Worm (Caenorhabditis elegans): ENCODE data around the gene T23B5.3.
A peak's percentile ranks its signal among the peaks of the same experiment; 100 is the strongest.
"Not testable (repeated sequence)": the region's sequence is repeated elsewhere in the genome, so short reads cannot be mapped to it uniquely, and the experiment has no call there.

The T23B5.3 gene

DNA sequence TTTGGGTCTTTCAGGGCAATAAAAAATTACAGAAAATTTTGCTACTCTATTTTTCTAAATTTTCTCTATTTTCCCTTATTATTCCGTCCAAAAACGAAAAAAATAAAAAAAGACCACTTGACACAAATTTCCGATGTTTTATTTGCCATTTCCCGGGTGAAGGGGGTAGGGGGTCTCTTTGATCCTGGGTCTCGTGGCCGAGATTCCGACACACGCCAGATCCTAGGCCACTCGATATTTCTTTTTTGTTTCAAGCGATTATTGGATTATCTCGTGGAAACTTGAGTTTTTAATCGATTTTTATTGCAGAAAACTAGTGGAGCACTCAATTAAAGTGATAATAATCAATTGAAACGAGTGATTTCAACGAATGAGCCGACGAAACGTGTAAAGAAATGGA is 35.4 kb upstream of the T23B5.3 start, which contains the start of the genes wdfy-3 and C26H9A.4:
Gene wdfy-3, plus strand, starts transcription at position 308 of the 400 bp plus-strand sequence.
Gene C26H9A.4, plus strand, starts transcription at position 317 of the 400 bp plus-strand sequence.
- TF ChIP-seq dpl-1 (GFP tag; optimal IDR thresholded peaks at IDR 0.05) (peak; percentile 28), mxl-2 (GFP tag; conservative IDR thresholded peaks at IDR 0.05) (no peak)

DNA sequence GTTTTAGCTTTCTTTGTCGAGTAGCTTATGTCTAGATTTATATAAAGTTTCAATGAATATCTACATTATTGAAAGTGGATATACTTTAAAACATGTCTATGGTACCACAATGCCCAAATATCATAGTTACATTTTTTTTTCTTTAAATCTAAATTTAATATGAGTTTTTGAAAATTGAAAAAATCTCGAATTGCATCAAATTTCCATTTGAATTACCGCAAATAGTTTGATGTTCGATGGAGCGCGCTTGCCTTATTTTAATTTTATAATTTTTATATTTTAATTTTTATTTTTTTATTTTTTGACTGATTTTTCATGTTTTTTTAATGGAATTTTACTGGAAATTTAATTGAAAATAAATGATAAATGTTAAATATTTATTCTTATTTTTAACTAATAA is 13.8 kb upstream of the T23B5.3 start, which contains the start of gene T23B5.4:
Gene T23B5.4, plus strand, starts transcription at position 301 of the 400 bp plus-strand sequence.
- TF ChIP-seq egl-27 (tag; optimal IDR thresholded peaks at IDR 0.05), result no peak
- no peak for TF ChIP-seq nhr-41 (GFP tag; IDR thresholded peaks at IDR 0.05)
- TF ChIP-seq hmg-1.1 (GFP tag; IDR thresholded peaks at IDR 0.05), result no peak
- TF ChIP-seq ama-1 (optimal IDR thresholded peaks at IDR 0.05), result no peak
- TF ChIP-seq gei-8 (GFP tag; optimal IDR thresholded peaks at IDR 0.05), result no peak

DNA sequence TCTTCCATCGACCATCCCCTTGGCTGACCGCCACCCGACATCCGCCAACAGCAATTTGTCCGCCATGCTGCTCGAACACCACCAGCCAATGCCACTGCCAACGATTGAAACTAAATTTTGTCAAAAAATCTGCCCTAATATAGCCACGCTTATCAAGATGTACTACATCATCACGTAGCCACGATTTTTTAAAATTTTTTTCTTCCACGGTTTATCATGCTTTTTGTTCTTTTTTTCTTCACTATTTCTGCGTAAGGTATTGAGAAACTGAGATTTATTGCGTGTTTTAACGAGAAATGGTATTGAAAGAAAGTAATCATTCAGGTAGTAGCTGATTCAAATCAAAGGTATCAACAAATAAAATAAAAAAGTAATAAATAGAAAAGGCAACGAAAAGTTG is 11.3 kb upstream of the T23B5.3 start, which contains the start of gene T23B5.6:
Gene T23B5.6, minus strand, starts transcription at position 101 of the 400 bp plus-strand sequence.
- not testable (repeated sequence) for TF ChIP-seq pqm-1 (tag; optimal IDR thresholded peaks at IDR 0.05); saeg-2 (GFP tag; IDR thresholded peaks at IDR 0.05); jun-1 (tag; optimal IDR thresholded peaks at IDR 0.05)

DNA sequence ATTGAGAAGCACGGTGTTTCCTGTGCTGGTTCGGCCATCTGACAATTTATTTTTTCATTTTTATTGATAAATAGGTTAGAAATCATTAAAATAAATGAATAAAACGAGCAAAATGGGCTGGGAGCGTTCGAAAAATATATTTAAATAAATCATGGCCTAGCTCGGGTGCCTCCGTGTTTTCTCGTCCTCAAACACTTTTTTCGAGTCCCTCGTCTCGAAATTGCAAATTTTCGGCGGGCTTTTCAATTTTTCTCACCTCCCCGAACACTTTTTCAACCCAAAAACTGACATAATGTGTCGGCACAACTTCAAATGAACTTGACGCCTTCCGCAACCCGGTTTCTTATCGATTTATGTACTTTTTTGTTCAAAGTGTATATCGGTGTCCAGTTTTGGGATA is 4.1 kb upstream of the T23B5.3 start, which contains the start of gene prmt-9:
Gene prmt-9, minus strand, starts transcription at position 38 of the 400 bp plus-strand sequence.
- TF ChIP-seq snpc-4 (tag; optimal IDR thresholded peaks at IDR 0.05), result no peak
- TF ChIP-seq dpl-1 (GFP tag; optimal IDR thresholded peaks at IDR 0.05), result peak; percentile 68
- TF ChIP-seq ceh-62 (tag; optimal IDR thresholded peaks at IDR 0.05), result no peak
- peak in 1 of 2 experiments; percentile 16 for TF ChIP-seq lsy-2 (tag; optimal IDR thresholded peaks at IDR 0.05)

DNA sequence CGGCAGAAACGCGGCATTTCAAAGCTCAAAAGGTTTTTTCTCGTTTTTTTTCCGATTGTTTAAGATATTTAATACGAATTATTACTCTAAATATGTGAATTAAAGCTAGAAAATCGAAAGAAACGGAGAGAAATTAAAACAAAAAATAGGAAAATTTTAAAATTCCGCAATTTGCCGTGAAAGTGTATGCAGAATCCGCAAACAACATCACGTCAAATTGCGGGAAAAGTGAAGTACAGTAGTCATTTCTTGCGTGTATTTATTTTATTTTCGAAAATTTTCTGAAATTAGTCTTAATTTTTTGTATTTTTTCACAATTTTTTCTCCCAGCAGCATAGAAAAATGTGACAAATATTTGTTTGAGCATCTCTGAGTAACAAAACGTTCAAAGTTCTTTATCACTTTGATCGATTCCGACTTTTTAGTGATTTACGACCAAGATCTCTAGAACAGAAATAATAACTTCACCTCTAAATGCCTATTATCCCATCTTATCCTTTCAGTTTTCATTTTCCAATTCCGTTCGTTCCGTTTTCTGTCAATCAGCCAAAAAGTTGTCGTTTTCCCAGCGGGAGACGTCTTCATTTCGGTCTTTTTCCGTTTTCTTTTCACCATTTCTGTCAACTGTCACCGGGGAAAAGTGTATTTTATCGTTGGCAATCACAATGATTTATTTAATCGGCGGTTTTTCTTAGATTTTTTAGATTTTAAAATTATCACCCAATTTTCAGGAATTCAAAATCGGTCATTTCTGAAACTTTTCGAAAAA is 3.5 kb upstream of the T23B5.3 start:
- TF ChIP-seq aha-1 (tag) (peak; percentile 16), unc-62 (GFP tag; optimal IDR thresholded peaks at IDR 0.05 in 1 of 2) (peak in 1 of 2 experiments; percentile 11), unc-62 (tag; optimal IDR thresholded peaks at IDR 0.05) (no peak), lin-39 (tag; optimal IDR thresholded peaks at IDR 0.05) (no peak), egl-27 (tag; optimal IDR thresholded peaks at IDR 0.05) (no peak)

DNA sequence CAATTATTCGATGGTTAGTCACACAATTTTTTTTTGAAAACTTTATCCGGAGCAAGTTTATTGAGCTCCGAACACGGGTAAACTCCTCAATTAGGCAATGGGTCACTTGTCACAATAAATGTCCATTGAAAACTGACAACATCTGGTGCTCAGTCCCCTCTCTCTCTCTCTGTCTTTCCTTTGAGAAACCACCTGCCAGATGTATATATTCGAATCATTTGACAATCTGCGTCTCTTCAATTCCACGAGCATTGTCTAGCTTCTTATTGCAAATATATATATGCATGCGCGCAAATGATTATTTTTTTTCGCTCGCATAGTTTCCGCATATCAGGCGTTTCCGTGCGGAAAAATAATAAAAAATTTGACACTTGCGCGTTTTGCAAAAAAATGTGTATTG is 2.6 kb upstream of the T23B5.3 start:
- TF ChIP-seq ceh-28 (tag; optimal IDR thresholded peaks at IDR 0.05), result no peak
- TF ChIP-seq F10B5.3 (tag; optimal IDR thresholded peaks at IDR 0.05), result no peak
- no peak for TF ChIP-seq ztf-11 (tag; optimal IDR thresholded peaks at IDR 0.05)
- no peak for TF ChIP-seq rbr-2 (tag; optimal IDR thresholded peaks at IDR 0.05)
- TF ChIP-seq ceh-20 (GFP tag; IDR thresholded peaks at IDR 0.05), result no peak
- TF ChIP-seq ceh-82 (tag; optimal IDR thresholded peaks at IDR 0.05), result no peak
- TF ChIP-seq fos-1 (tag; optimal IDR thresholded peaks at IDR 0.05), result no peak
- no peak for TF ChIP-seq ama-1 (optimal IDR thresholded peaks at IDR 0.05)
- TF ChIP-seq aly-2 (tag; optimal IDR thresholded peaks at IDR 0.05), result no peak
- TF ChIP-seq mes-2 (tag; optimal IDR thresholded peaks at IDR 0.05; ENCODE audit: poor library complexity, severe bottlenecking), result no peak
- no peak for TF ChIP-seq zfp-3 (GFP tag; conservative IDR thresholded peaks at IDR 0.05)
- TF ChIP-seq duxl-1 (tag; optimal IDR thresholded peaks at IDR 0.05; ENCODE audit: poor library complexity), result no peak
- TF ChIP-seq madf-5 (GFP tag; IDR thresholded peaks at IDR 0.05), result no peak
- TF ChIP-seq nhr-76 (tag; optimal IDR thresholded peaks at IDR 0.05), result no peak
- no peak for TF ChIP-seq vab-7 (GFP tag; IDR thresholded peaks at IDR 0.05)
- no peak for TF ChIP-seq jun-1 (tag; optimal IDR thresholded peaks at IDR 0.05)
- TF ChIP-seq nhr-10 (tag; optimal IDR thresholded peaks at IDR 0.05), result no peak
- TF ChIP-seq mdt-29 (GFP tag; IDR thresholded peaks at IDR 0.05), result no peak
- TF ChIP-seq dmd-8 (GFP tag; IDR thresholded peaks at IDR 0.05), result no peak
